Worm (Caenorhabditis elegans): ENCODE measurements around the gene cld-1.
A peak's percentile ranks its signal among the peaks of the same experiment; 100 is the strongest.

cld-1 gene

DNA sequence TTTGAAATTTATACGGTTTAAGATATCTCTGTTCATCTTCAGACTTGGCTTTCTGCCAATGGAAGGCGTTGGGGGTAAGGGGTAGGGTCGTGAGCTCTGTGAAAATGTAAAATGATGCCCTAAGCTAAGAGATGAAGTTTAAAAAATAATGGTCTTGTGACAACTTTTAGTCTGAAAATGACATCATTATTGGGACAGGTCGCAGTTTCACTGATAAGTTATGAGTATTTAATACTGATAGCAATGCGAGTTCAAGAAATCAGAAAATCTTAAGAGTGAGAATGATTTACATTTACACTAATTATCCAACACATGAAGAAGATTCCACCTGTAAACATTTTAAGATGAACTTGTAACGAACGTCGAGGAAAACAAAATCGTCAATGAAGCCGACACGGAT, 28.6 kb upstream of the cld-1 start:
- TF ChIP-seq nhr-80 (tag; optimal IDR thresholded peaks at IDR 0.05) (peak; percentile 5), snpc-3.4 (tag; optimal IDR thresholded peaks at IDR 0.05) (no peak)

DNA sequence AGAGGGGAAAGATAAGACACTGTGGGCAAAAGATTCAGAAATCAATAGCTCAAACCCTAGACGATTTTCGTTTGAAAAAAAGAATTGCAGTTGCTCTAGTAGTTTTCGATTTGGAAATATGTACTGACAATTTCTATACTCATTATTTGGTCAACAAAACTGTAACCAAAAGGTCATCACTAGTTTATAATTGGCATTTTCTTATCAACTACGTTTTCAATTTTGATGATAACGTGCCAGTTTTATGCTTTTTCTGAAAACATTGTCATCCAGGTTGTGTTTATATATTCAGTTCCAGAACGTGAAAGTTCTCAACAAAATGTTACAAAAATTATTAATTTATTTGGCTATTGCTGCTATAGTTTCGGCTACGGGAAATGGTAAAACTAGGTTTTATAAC, 26.5 kb upstream of the cld-1 start, which contains the start of gene F55G11.8:
TSS of gene F55G11.8 (plus strand) at position 245 of the 400 bp plus-strand sequence.
- TF ChIP-seq F49E8.2 (tag; optimal IDR thresholded peaks at IDR 0.05; ENCODE audit: insufficient read depth) (no peak), nhr-80 (tag; optimal IDR thresholded peaks at IDR 0.05) (peak; percentile 34)

DNA sequence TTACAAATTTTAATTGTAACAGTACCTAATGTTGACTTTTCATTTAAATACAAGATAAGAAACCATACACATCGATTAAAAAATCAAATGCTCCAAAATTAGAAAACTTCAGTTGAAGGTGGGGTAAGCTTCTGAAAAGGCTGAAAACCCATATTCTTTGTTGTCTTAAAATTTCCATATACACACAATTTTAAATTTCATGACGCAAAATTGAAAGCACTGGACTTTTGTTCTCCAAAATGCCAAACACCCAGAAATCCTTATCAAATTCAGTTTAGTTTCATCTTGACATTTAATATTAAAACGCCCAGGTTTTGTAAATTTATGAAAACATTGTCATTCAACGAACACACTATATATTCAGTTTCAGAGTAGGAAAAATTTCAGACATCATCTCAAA, 24.1 kb upstream of the cld-1 start, which contains the start of gene F55G11.7:
TSS of gene F55G11.7 (plus strand) at position 301 of the 400 bp plus-strand sequence.
- TF ChIP-seq xnd-1 (tag; optimal IDR thresholded peaks at IDR 0.05): no peak
- TF ChIP-seq Y53G8AR.9 (GFP tag; conservative IDR thresholded peaks at IDR 0.05): no peak
- no peak for TF ChIP-seq snpc-3.4 (tag; optimal IDR thresholded peaks at IDR 0.05)
- TF ChIP-seq F57A8.1 (GFP tag; optimal IDR thresholded peaks at IDR 0.05): no peak
- no peak for TF ChIP-seq pbrm-1 (GFP tag; IDR thresholded peaks at IDR 0.05)
- TF ChIP-seq nhr-90 (tag; optimal IDR thresholded peaks at IDR 0.05): no peak
- no peak for TF ChIP-seq bed-2 (GFP tag; IDR thresholded peaks at IDR 0.05)
- TF ChIP-seq fkh-3 (tag; optimal IDR thresholded peaks at IDR 0.05): no peak
- no peak for TF ChIP-seq F52B5.7 (tag; optimal IDR thresholded peaks at IDR 0.05)
- no peak for TF ChIP-seq let-526 (GFP tag; IDR thresholded peaks at IDR 0.05)
- TF ChIP-seq lin-35 (GFP tag; optimal IDR thresholded peaks at IDR 0.05): no peak
- no peak for TF ChIP-seq snpc-1.1 (tag; optimal IDR thresholded peaks at IDR 0.05; ENCODE audit: insufficient read depth)
- no peak for TF ChIP-seq attf-6 (GFP tag; IDR thresholded peaks at IDR 0.05)
- no peak for TF ChIP-seq efl-1 (GFP tag; optimal IDR thresholded peaks at IDR 0.05)
- no peak for TF ChIP-seq F23B12.7 (tag; optimal IDR thresholded peaks at IDR 0.05; ENCODE audit: insufficient read depth)
- no peak for TF ChIP-seq egl-18 (GFP tag; IDR thresholded peaks at IDR 0.05)
- no peak for TF ChIP-seq ZK185.1 (tag; optimal IDR thresholded peaks at IDR 0.05; ENCODE audit: poor library complexity, severe bottlenecking)

DNA sequence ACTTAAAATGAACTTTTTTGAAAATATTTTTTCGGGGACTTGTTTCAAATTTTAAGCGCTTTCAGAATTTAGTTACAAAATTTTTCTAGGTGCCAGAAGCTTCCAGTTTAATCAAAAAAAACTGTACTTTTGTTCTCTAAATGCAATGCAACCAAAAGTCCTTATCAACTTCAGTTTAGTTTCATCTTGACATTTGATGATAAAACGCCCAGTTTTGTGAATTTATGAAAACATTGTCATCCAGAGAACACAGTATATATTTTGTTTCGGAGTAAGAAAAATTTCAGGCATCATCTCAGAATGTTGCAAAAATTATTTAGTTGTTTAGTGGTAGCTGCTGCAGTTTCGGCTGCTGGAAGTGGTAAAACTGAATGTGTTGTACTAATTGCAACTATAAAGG, 21.7 kb upstream of the cld-1 start, which contains the start of gene F55G11.6:
TSS of gene F55G11.6 (plus strand) at position 301 of the 400 bp plus-strand sequence.
- TF ChIP-seq hrde-1 (tag; optimal IDR thresholded peaks at IDR 0.05; ENCODE audit: borderline replicate concordance): no peak
- no peak for TF ChIP-seq Y53G8AR.9 (GFP tag; conservative IDR thresholded peaks at IDR 0.05)
- TF ChIP-seq nfyb-1 (GFP tag; IDR thresholded peaks at IDR 0.05): no peak
- no peak for TF ChIP-seq mxl-1 (tag; optimal IDR thresholded peaks at IDR 0.05)
- TF ChIP-seq dox-1 (GFP tag; IDR thresholded peaks at IDR 0.05): no peak
- no peak for TF ChIP-seq nfya-1 (tag; optimal IDR thresholded peaks at IDR 0.05; ENCODE audit: borderline replicate concordance, insufficient read depth)
- no peak for TF ChIP-seq mel-28 (tag; optimal IDR thresholded peaks at IDR 0.05; ENCODE audit: borderline replicate concordance)
- no peak for TF ChIP-seq Y67H2A.10 (GFP tag; conservative IDR thresholded peaks at IDR 0.05)
- no peak for TF ChIP-seq bed-2 (GFP tag; IDR thresholded peaks at IDR 0.05)
- TF ChIP-seq hsf-1 (GFP tag; IDR thresholded peaks at IDR 0.05): no peak
- no peak for TF ChIP-seq ztf-18 (tag; optimal IDR thresholded peaks at IDR 0.05)

DNA sequence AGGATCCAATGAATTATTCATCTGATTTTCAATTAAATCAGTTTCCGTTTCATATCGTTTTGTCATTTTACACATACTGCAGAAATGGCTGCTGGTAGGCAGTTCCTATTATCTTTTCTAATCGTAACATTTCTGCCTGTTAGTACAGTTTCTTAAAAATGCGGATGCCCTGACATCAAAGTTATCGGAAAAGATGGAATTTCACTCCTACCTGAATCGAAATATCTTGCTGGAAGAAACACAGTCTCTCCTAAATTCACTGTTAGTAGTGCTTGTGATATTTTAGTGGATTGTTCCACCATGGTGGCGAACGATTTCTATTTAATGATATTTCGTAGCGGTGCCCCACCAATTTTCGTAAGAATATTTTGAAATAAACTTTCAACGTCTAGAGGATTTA, 12.4 kb upstream of the cld-1 start, which contains the start of gene F55G11.10:
TSS of gene F55G11.10 (plus strand) at position 301 of the 400 bp plus-strand sequence.
- no peak for TF ChIP-seq dox-1 (GFP tag; IDR thresholded peaks at IDR 0.05)
- no peak for TF ChIP-seq rec-8 (tag; optimal IDR thresholded peaks at IDR 0.05)
- no peak for TF ChIP-seq hmg-1.2 (GFP tag; IDR thresholded peaks at IDR 0.05)
- TF ChIP-seq zim-3 (tag; optimal IDR thresholded peaks at IDR 0.05): no peak
- TF ChIP-seq fkh-3 (tag; optimal IDR thresholded peaks at IDR 0.05): no peak
- TF ChIP-seq F37B4.10 (GFP tag; IDR thresholded peaks at IDR 0.05): no peak
- no peak for TF ChIP-seq snpc-1.3 (tag; optimal IDR thresholded peaks at IDR 0.05; ENCODE audit: insufficient read depth)
- no peak for TF ChIP-seq C06A6.2 (GFP tag; conservative IDR thresholded peaks at IDR 0.05)
- no peak for TF ChIP-seq lin-26 (GFP tag; IDR thresholded peaks at IDR 0.05)
